Worm (Caenorhabditis elegans): Measurements from ENCODE around the gene mps-4.

Gene mps-4

DNA sequence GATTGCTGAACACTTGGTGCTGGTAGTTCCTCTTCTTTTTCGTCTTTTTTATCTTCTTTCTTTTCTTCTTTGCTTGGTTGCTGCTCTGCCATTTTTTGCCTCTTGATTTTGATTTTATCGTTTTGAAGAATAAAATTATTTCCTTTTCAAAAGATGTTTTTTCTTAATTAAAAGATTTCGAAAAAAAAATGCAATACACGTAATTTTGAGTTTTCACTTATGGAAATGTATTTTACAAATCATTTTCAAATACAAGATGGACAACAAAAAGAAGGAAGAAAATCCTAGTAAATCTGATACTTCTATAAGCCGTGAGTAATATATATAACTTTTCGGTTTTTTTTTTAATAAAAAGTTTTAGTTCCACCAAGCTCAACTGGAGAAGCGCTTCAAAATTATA lies 22.2 kb downstream of the mps-4 start, which contains the start of the genes C02F5.10 and C02F5.2 (continued):
- TF ChIP-seq hsf-1 (GFP tag; IDR thresholded peaks at IDR 0.05), result no peak
- TF ChIP-seq die-1 (tag; optimal IDR thresholded peaks at IDR 0.05), result no peak

DNA sequence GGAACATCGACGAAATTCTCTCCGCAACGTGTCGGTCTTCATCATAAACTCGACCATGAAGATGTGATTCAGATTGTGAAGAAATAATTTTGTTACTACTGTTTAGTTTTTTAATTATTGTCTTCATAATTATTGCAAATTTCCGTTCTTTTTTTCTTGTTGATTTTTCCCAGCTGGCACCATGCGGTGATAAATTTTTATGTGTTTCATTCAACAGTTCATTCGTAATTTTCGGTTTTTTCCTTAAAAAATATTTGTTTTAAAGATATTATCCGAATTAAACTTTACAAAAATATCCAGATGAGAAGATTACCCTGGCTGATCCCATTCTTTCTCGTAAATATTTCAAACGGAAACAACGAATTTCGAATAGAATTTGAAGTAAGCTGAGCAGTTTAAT lies 24.5 kb downstream of the mps-4 start, which contains the start of gene C02F5.13:
Gene C02F5.13 (plus strand): TSS at position 301 of the 400 bp plus-strand sequence.
- TF ChIP-seq sdz-38 (tag; optimal IDR thresholded peaks at IDR 0.05) (no peak), ztf-25 (GFP tag; IDR thresholded peaks at IDR 0.05) (no peak), F23B12.7 (tag; optimal IDR thresholded peaks at IDR 0.05; ENCODE audit: insufficient read depth) (no peak), ceh-91 (GFP tag; IDR thresholded peaks at IDR 0.05) (no peak), tlf-1 (GFP tag; optimal IDR thresholded peaks at IDR 0.05) (no peak), let-526 (GFP tag; IDR thresholded peaks at IDR 0.05) (no peak), nhr-27 (tag; optimal IDR thresholded peaks at IDR 0.05) (no peak), lsy-27 (tag; optimal IDR thresholded peaks at IDR 0.05; ENCODE audit: borderline replicate concordance, insufficient read depth) (no peak)

DNA sequence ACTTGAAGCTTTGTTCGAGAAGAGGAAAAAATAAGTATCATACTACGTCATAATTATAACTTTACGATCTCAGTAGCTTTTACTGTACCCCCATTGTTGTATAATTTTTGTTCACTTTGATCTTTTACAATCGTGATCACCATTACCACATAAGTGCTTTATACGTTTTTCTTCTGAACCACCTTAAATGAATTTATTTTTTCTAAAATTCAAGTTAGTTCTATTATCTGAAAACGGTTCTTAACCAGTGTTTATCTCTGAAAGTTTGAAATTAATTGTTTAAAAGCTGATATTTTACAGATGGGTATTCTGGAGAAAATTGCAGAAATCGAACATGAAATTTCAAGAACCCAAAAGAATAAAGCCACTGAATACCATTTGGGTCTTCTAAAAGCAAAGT lies 26.0 kb downstream of the mps-4 start, which contains the start of gene C02F5.3:
Gene C02F5.3 (plus strand): TSS at position 301 of the 400 bp plus-strand sequence.
- no peak for TF ChIP-seq Y67H2A.10 (GFP tag; conservative IDR thresholded peaks at IDR 0.05)
- no peak for TF ChIP-seq F10E7.11 (tag; optimal IDR thresholded peaks at IDR 0.05)
- TF ChIP-seq K11D2.4 (GFP tag; IDR thresholded peaks at IDR 0.05), result no peak
- TF ChIP-seq ceh-58 (GFP tag; IDR thresholded peaks at IDR 0.05), result no peak
- no peak for TF ChIP-seq somi-1 (GFP tag; optimal IDR thresholded peaks at IDR 0.05)
- TF ChIP-seq chd-7 (tag; optimal IDR thresholded peaks at IDR 0.05), result no peak
- TF ChIP-seq lin-26 (GFP tag; IDR thresholded peaks at IDR 0.05), result no peak
- no peak for TF ChIP-seq repo-1 (tag; optimal IDR thresholded peaks at IDR 0.05)
- no peak for TF ChIP-seq nhr-27 (tag; optimal IDR thresholded peaks at IDR 0.05)
- no peak for TF ChIP-seq xnd-1 (tag; optimal IDR thresholded peaks at IDR 0.05)
- no peak for TF ChIP-seq nhr-179 (tag; optimal IDR thresholded peaks at IDR 0.05)
- no peak for TF ChIP-seq mes-4 (tag; optimal IDR thresholded peaks at IDR 0.05)
- no peak for TF ChIP-seq unc-62 (GFP tag; optimal IDR thresholded peaks at IDR 0.05)
- TF ChIP-seq hmg-20 (GFP tag; IDR thresholded peaks at IDR 0.05), result no peak
- TF ChIP-seq tbp1 (GFP tag; optimal IDR thresholded peaks at IDR 0.05), result no peak
- no peak for TF ChIP-seq B0336.3 (GFP tag; IDR thresholded peaks at IDR 0.05)
- TF ChIP-seq lin-40 (tag; optimal IDR thresholded peaks at IDR 0.05), result no peak
- TF ChIP-seq lin-35 (GFP tag; optimal IDR thresholded peaks at IDR 0.05), result no peak
- TF ChIP-seq cebp-1 (GFP tag; IDR thresholded peaks at IDR 0.05), result no peak
- no peak for TF ChIP-seq cebp-1 (tag; optimal IDR thresholded peaks at IDR 0.05)

DNA sequence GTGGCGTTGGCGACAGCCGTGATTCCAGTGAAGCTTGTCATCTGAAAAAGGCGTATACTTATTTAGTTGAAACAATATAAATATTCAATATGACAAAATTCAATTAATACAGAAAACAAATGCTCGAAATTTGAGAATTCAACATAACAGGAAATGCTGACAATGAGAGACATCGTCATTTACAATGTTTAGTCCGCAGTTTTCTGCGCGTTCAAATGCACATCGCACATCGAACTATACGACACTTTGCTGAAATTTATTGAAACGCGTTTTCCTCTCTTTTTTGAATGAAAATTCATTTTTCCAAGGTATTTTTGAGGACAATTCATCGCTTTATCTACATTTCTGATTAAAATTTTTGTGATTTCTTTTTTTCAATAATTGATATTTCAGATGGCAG lies 27.5 kb downstream of the mps-4 start, which contains the start of the genes pbs-6 and cids-1:
Gene pbs-6 (minus strand): TSS at position 41 of the 400 bp plus-strand sequence.
Gene cids-1 (plus strand): TSS at position 394 of the 400 bp plus-strand sequence.
- TF ChIP-seq aptf-2 (GFP tag; conservative IDR thresholded peaks at IDR 0.05) (no peak), repo-1 (tag; optimal IDR thresholded peaks at IDR 0.05) (no peak), attf-6 (GFP tag; IDR thresholded peaks at IDR 0.05) (no peak), hmg-1.2 (GFP tag; IDR thresholded peaks at IDR 0.05) (peak; percentile 13; the same call in 1 of the 2 replicates)

DNA sequence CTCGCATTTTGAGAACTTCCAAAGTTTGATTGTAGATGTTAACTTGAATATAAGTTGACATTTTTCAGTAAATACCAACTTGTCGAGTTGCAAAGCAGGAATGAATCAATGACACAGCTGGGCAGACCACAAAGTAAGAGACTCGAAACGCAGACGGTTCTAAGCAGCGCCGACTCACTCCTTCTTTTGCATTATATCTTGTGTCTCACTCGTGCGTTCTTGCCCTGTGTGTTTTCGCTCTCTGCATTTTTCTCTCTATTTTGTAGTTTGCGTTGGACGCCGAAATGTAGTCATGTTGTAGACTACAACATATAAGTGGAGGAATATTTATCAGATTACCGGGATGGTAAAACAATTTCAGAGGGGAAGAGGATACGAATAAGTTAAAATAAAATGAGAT lies 28.8 kb downstream of the mps-4 start, which contains the start of gene C02F5.12:
Gene C02F5.12 (minus strand): TSS at position 221 of the 400 bp plus-strand sequence.
- no peak for TF ChIP-seq atf-7 (tag; optimal IDR thresholded peaks at IDR 0.05)
- TF ChIP-seq athp-1 (tag; optimal IDR thresholded peaks at IDR 0.05), result no peak
- TF ChIP-seq rpc-1 (optimal IDR thresholded peaks at IDR 0.05), result no peak
- no peak for TF ChIP-seq rpc-1 (tag; optimal IDR thresholded peaks at IDR 0.05)
- TF ChIP-seq ztf-26 (tag; optimal IDR thresholded peaks at IDR 0.05), result no peak
- TF ChIP-seq attf-6 (GFP tag; IDR thresholded peaks at IDR 0.05), result no peak
- no peak for TF ChIP-seq B0035.1 (tag; optimal IDR thresholded peaks at IDR 0.05)
- TF ChIP-seq hsf-1 (GFP tag; IDR thresholded peaks at IDR 0.05), result peak; percentile 40; the same call in 1 of the 2 replicates
- no peak for TF ChIP-seq ceh-100 (GFP tag; IDR thresholded peaks at IDR 0.05)
- TF ChIP-seq Y95B8A.8 (GFP tag; IDR thresholded peaks at IDR 0.05), result no peak
- no peak for TF ChIP-seq repo-1 (tag; optimal IDR thresholded peaks at IDR 0.05)
- no peak for TF ChIP-seq dpff-1 (tag; optimal IDR thresholded peaks at IDR 0.05)
- TF ChIP-seq attf-3 (GFP tag; conservative IDR thresholded peaks at IDR 0.05), result 0 out of 2 replicates have a peak, but pooled peaks have one; percentile 19
- peak; percentile 46 for TF ChIP-seq nhr-80 (tag; optimal IDR thresholded peaks at IDR 0.05)
- TF ChIP-seq F33H1.4 (GFP tag; IDR thresholded peaks at IDR 0.05), result no peak
